Fruit fly (Drosophila melanogaster) whole organism, wandering third instar larva: Measurements from ENCODE around the gene beta'COP.

Experiments
- Abd-B ChIP-seq: fragments of >200 bp; optimal IDR thresholded peaks from 2 replicates; lab custom pipeline; 2017; ENCODE audit warnings: missing biosample characterization, missing genetic modification characterization
- CG9705 ChIP-seq: fragments of 200-800 bp; sonication (Bioruptor generic); optimal IDR thresholded peaks from 2 replicates; lab custom pipeline; 2018; ENCODE audit warnings: missing biosample characterization, mild to moderate bottlenecking, missing genetic modification characterization
- CrebA ChIP-seq: fragments of 200-800 bp; sonication (Bioruptor generic); optimal IDR thresholded peaks from 2 replicates; lab custom pipeline; 2016; ENCODE audit warnings: missing biosample characterization, mild to moderate bottlenecking, missing genetic modification characterization, borderline replicate concordance
- Dfd ChIP-seq: fragments of >200 bp; optimal IDR thresholded peaks from 2 replicates; lab custom pipeline; 2017; ENCODE audit warnings: missing biosample characterization, missing genetic modification characterization
- Dif ChIP-seq: fragments of 200-275, 200-300 bp; sonication (Bioruptor generic); optimal IDR thresholded peaks from 2 replicates; lab custom pipeline; 2018; ENCODE audit warnings: missing biosample characterization, missing genetic modification characterization; ENCODE audit not compliant: partially characterized antibody
- GATAd ChIP-seq: sonication (Bioruptor generic); optimal IDR thresholded peaks from 2 replicates; lab custom pipeline; 2016; ENCODE audit warnings: missing biosample characterization, missing genetic modification characterization
- HLH106 ChIP-seq: fragments of 200-800 bp; optimal IDR thresholded peaks from 3 replicates; lab custom pipeline; 2019; ENCODE audit warnings: missing biosample characterization, mild to moderate bottlenecking, missing genetic modification characterization, moderate library complexity
- Hnf4 ChIP-seq: fragments of 200-800 bp; sonication (Bioruptor generic); optimal IDR thresholded peaks from 2 replicates; lab custom pipeline; 2016; ENCODE audit warnings: missing biosample characterization, mild to moderate bottlenecking, missing genetic modification characterization
- Hr78 ChIP-seq: fragments of >200 bp; optimal IDR thresholded peaks from 2 replicates; lab custom pipeline; 2017; ENCODE audit warnings: missing biosample characterization, missing genetic modification characterization
- Hr83 ChIP-seq: fragments of 200-300 bp; sonication (Bioruptor generic); optimal IDR thresholded peaks from 2 replicates; lab custom pipeline; 2016; ENCODE audit warnings: missing biosample characterization, mild to moderate bottlenecking, missing genetic modification characterization, moderate library complexity; ENCODE audit not compliant: poor library complexity, severe bottlenecking
- Mio ChIP-seq: sonication (Bioruptor generic); optimal IDR thresholded peaks from 2 replicates; lab custom pipeline; 2016; ENCODE audit warnings: missing biosample characterization, missing genetic modification characterization
- Myc ChIP-seq: fragments of >200 bp; optimal IDR thresholded peaks from 2 replicates; lab custom pipeline; 2017
- N ChIP-seq: fragments of >200 bp; optimal IDR thresholded peaks from 2 replicates; lab custom pipeline; 2018; ENCODE audit warnings: missing biosample characterization, missing external identifiers, missing genetic modification characterization
- OdsH ChIP-seq: fragments of 200-800 bp; sonication (Bioruptor generic); optimal IDR thresholded peaks from 2 replicates; lab custom pipeline; 2016; ENCODE audit warnings: missing biosample characterization, mild to moderate bottlenecking, missing genetic modification characterization
- Rel ChIP-seq, 2 experiments: fragments of 200-800 bp; sonication (Bioruptor generic) in 1 of 2; optimal IDR thresholded peaks; 2 replicates in 1 of 2; 3 replicates in 1 of 2; lab custom pipeline; 2016 to 2019; ENCODE audit warnings: mild to moderate bottlenecking in 2 of 2, missing biosample characterization in 2 of 2, missing genetic modification characterization in 2 of 2, moderate library complexity in 1 of 2
- Sp1 ChIP-seq: fragments of 200-800 bp; sonication (Bioruptor generic); optimal IDR thresholded peaks from 3 replicates; lab custom pipeline; 2019; ENCODE audit warnings: missing biosample characterization, mild to moderate bottlenecking, missing genetic modification characterization, moderate library complexity
- Vsx2 ChIP-seq: fragments of 200-300, 225-300 bp; sonication (Bioruptor generic); optimal IDR thresholded peaks from 2 replicates; lab custom pipeline; 2018; ENCODE audit warnings: missing biosample characterization, missing genetic modification characterization; ENCODE audit not compliant: partially characterized antibody
- br ChIP-seq: fragments of 200-800 bp; sonication (Bioruptor generic); optimal IDR thresholded peaks from 2 replicates; lab custom pipeline; 2016; ENCODE audit warnings: missing biosample characterization, missing genetic modification characterization
- brk ChIP-seq: fragments of 200-800 bp; sonication (Bioruptor generic); optimal IDR thresholded peaks from 2 replicates; lab custom pipeline; 2016; ENCODE audit warnings: missing biosample characterization, mild to moderate bottlenecking, missing genetic modification characterization
- dmrt93B ChIP-seq: fragments of 200-800 bp; sonication (Bioruptor generic); optimal IDR thresholded peaks from 2 replicates; lab custom pipeline; 2018; ENCODE audit warnings: missing biosample characterization, mild to moderate bottlenecking, missing genetic modification characterization
- dsf ChIP-seq: sonication (Bioruptor generic); optimal IDR thresholded peaks from 2 replicates; lab custom pipeline; 2016; ENCODE audit warnings: missing biosample characterization, missing genetic modification characterization, borderline replicate concordance
- ey ChIP-seq: fragments of 200-800 bp; sonication (Bioruptor generic); optimal IDR thresholded peaks from 2 replicates; lab custom pipeline; 2016; ENCODE audit warnings: missing biosample characterization, missing genetic modification characterization
- foxo ChIP-seq, 2 experiments: fragments of 200-800 bp; sonication (Bioruptor generic); optimal IDR thresholded peaks; 2 replicates in 1 of 2; 3 replicates in 1 of 2; lab custom pipeline; 2016 to 2017; ENCODE audit warnings: missing biosample characterization in 2 of 2, missing genetic modification characterization in 2 of 2
- h ChIP-seq: fragments of 200-800 bp; sonication (Bioruptor generic); optimal IDR thresholded peaks from 3 replicates; lab custom pipeline; 2016; ENCODE audit warnings: missing biosample characterization, mild to moderate bottlenecking, missing genetic modification characterization
- jim ChIP-seq: fragments of 175-275, 200-325 bp; sonication (Bioruptor generic); optimal IDR thresholded peaks from 2 replicates; lab custom pipeline; 2016; ENCODE audit warnings: missing biosample characterization, mild to moderate bottlenecking, missing genetic modification characterization
- lola ChIP-seq: fragments of >200 bp; optimal IDR thresholded peaks from 2 replicates; lab custom pipeline; 2017; ENCODE audit warnings: missing biosample characterization, missing genetic modification characterization
- psq ChIP-seq: fragments of 200-800 bp; sonication (Bioruptor generic); optimal IDR thresholded peaks from 3 replicates; lab custom pipeline; 2017; ENCODE audit warnings: missing biosample characterization, mild to moderate bottlenecking, missing genetic modification characterization, moderate library complexity
- rgr ChIP-seq: fragments of 200-800 bp; sonication (Bioruptor generic); optimal IDR thresholded peaks from 3 replicates; lab custom pipeline; 2016; ENCODE audit warnings: missing biosample characterization, mild to moderate bottlenecking, missing genetic modification characterization
- sage ChIP-seq: fragments of 200-800 bp; sonication (Bioruptor generic); optimal IDR thresholded peaks from 2 replicates; lab custom pipeline; 2016; ENCODE audit warnings: missing biosample characterization, mild to moderate bottlenecking, missing genetic modification characterization
- sv ChIP-seq: fragments of 200-800 bp; sonication (Bioruptor generic); optimal IDR thresholded peaks from 3 replicates; lab custom pipeline; 2016; ENCODE audit warnings: missing biosample characterization, missing genetic modification characterization
- tai ChIP-seq: sonication (Bioruptor generic); optimal IDR thresholded peaks from 2 replicates; lab custom pipeline; 2016; ENCODE audit warnings: missing biosample characterization, missing genetic modification characterization
- usp ChIP-seq: fragments of >200 bp; optimal IDR thresholded peaks from 2 replicates; lab custom pipeline; 2017; ENCODE audit warnings: missing biosample characterization, missing genetic modification characterization
- woc ChIP-seq: sonication (Bioruptor generic); optimal IDR thresholded peaks from 2 replicates; lab custom pipeline; 2016; ENCODE audit warnings: missing biosample characterization, mild to moderate bottlenecking, missing genetic modification characterization

The beta'COP gene

dm6 chr2L:13378488-13378964 lies at the start of gene beta'COP, which contains the start of gene CG9302:
Gene beta'COP, plus strand, starts transcription at chr2L:13378902.
Gene CG9302, minus strand, starts transcription at chr2L:13378538.
- peak; percentile 63 for TF ChIP-seq OdsH (GFP tag; lab: Kevin White, UChicago)
- TF ChIP-seq dsf (GFP tag; lab: Kevin White, UChicago): no peak
- TF ChIP-seq foxo (GFP tag; optimal IDR thresholded peaks at IDR 0.05; lab: Kevin White, UChicago): peak in 1 of 2 experiments; percentile 80
- peak; percentile 35 for TF ChIP-seq ey (GFP tag; lab: Kevin White, UChicago)
- TF ChIP-seq Myc: peak; percentile 97
- TF ChIP-seq jim (GFP tag; lab: Kevin White, UChicago): no peak
- TF ChIP-seq CG9705 (GFP tag; lab: Kevin White, UChicago): peak; percentile 66
- no peak for TF ChIP-seq Rel (GFP tag; optimal IDR thresholded peaks at IDR 0.05; lab: Kevin White, UChicago)
- peak; percentile 25 for TF ChIP-seq Rel (tag; optimal IDR thresholded peaks at IDR 0.05; lab: Kevin White, UChicago)
- peak; percentile 12 for TF ChIP-seq GATAd (GFP tag; lab: Kevin White, UChicago)
- peak; percentile 83 for TF ChIP-seq woc (GFP tag; lab: Kevin White, UChicago)
- TF ChIP-seq sv (GFP tag; lab: Kevin White, UChicago): peak; percentile 53
- peak; percentile 77 for TF ChIP-seq Sp1 (GFP tag; lab: Kevin White, UChicago)
- TF ChIP-seq rgr (GFP tag; lab: Kevin White, UChicago): no peak
- TF ChIP-seq psq (GFP tag; lab: Kevin White, UChicago): peak; percentile 61
- TF ChIP-seq HLH106: peak; percentile 86

dm6 chr2L:13331021-13331420 lies 47.7 kb upstream of the beta'COP start, which contains the start of gene hbt:
Gene hbt, minus strand, starts transcription at chr2L:13331121.
- TF ChIP-seq sage (GFP tag; lab: Kevin White, UChicago): no peak
- TF ChIP-seq Hr83 (GFP tag; lab: Kevin White, UChicago): no peak
- no peak for TF ChIP-seq lola (GFP tag; lab: Kevin White, UChicago)
- no peak for TF ChIP-seq dsf (GFP tag; lab: Kevin White, UChicago)
- TF ChIP-seq CG9705 (GFP tag; lab: Kevin White, UChicago): no peak
- no peak for TF ChIP-seq Vsx2 (GFP tag; lab: Kevin White, UChicago)
- TF ChIP-seq N (GFP tag; lab: Kevin White, UChicago): no peak
- no peak for TF ChIP-seq br (GFP tag; lab: Kevin White, UChicago)
- no peak for TF ChIP-seq psq (GFP tag; lab: Kevin White, UChicago)
- no peak for TF ChIP-seq Myc
- no peak for TF ChIP-seq woc (GFP tag; lab: Kevin White, UChicago)
- no peak for TF ChIP-seq foxo (GFP tag; optimal IDR thresholded peaks at IDR 0.05; lab: Kevin White, UChicago)
- TF ChIP-seq Sp1 (GFP tag; lab: Kevin White, UChicago): no peak
- TF ChIP-seq CrebA (GFP tag; lab: Kevin White, UChicago): no peak

DNA sequence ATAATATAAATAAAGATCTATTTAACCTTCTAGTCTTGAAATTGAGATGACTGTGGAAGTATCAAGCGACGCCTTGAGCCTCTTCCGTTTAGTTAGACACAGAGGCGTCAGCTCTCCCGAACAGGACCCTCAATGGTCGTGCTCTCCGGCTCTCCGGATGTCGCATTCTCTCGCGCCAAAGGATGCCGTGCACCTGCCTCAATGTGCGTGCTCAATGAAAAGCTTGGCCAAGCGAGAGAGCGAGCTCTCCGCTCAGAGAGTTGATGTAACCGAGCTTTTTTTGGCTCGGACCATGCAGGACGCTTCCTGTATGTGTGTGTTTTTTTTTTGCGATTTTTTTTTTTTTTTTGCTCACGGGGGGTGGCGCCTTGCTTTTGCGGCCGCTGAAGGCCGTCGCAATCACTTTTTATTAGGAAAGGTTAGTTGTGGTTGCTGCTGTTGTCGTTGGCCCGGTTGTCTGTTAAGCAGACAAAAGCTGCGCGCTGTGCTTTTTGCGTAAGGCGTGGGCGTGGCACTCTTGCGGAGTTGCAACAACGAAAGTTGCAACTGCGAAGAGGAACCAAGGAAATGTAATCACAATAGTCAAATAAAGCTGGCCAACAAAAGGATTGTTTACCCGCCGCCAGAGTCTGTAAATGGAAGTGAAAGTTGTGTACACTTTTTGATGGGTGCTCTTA lies 46.7 kb upstream of the beta'COP start:
- TF ChIP-seq Rel (GFP tag; optimal IDR thresholded peaks at IDR 0.05; lab: Kevin White, UChicago): no peak
- no peak for TF ChIP-seq Rel (tag; optimal IDR thresholded peaks at IDR 0.05; lab: Kevin White, UChicago)
- TF ChIP-seq dmrt93B (GFP tag; lab: Kevin White, UChicago): no peak
- TF ChIP-seq Dif: peak; percentile 2

DNA sequence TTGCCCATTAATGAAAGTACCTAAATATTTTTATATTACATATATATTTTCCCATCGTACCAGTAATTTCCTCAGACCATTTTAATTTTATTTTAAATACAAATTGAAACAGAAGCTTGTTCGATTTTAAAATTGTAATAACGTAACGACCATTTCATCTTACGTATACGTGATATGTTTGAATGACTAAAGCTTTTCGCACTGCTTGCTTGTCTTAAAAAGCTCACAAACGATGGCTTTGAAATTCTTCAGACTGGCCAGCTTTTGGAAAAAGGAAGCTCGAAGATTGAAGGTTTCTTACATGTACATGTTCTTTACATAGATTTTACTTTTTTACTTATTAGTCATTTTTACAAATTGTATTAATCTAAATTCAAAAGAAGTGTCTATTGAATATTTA lies 46.0 kb upstream of the beta'COP start:
- no peak for TF ChIP-seq Abd-B (GFP tag; lab: Kevin White, UChicago)
- no peak for TF ChIP-seq brk (GFP tag; lab: Kevin White, UChicago)
- TF ChIP-seq usp (GFP tag; lab: Kevin White, UChicago): no peak
- TF ChIP-seq woc (GFP tag; lab: Kevin White, UChicago): no peak
- no peak for TF ChIP-seq Hnf4 (GFP tag; lab: Kevin White, UChicago)
- no peak for TF ChIP-seq N (GFP tag; lab: Kevin White, UChicago)
- no peak for TF ChIP-seq ey (GFP tag; lab: Kevin White, UChicago)
- TF ChIP-seq tai (GFP tag; lab: Kevin White, UChicago): no peak
- TF ChIP-seq h (GFP tag; lab: Kevin White, UChicago): no peak
- no peak for TF ChIP-seq Mio (GFP tag; lab: Kevin White, UChicago)
- TF ChIP-seq Hr78: no peak
- no peak for TF ChIP-seq jim (GFP tag; lab: Kevin White, UChicago)
- TF ChIP-seq Dfd (GFP tag; lab: Kevin White, UChicago): no peak
- no peak for TF ChIP-seq CrebA (GFP tag; lab: Kevin White, UChicago)
- no peak for TF ChIP-seq rgr (GFP tag; lab: Kevin White, UChicago)
- no peak for TF ChIP-seq Dif
- TF ChIP-seq Rel (GFP tag; optimal IDR thresholded peaks at IDR 0.05; lab: Kevin White, UChicago): no peak
- no peak for TF ChIP-seq Rel (tag; optimal IDR thresholded peaks at IDR 0.05; lab: Kevin White, UChicago)
